Worm (Caenorhabditis elegans) whole organism, L1 larva: ENCODE data around the gene helq-1.

Experiments used
- ceh-63 ChIP-seq: fragments of 200-800 bp; sonication (Bioruptor generic); optimal IDR thresholded peaks from 2 replicates; lab custom pipeline; 2018; ENCODE audit warnings: mild to moderate bottlenecking, missing genetic modification characterization, missing compliant biosample characterization
- ces-1 ChIP-seq: fragments of 150-350 bp; optimal IDR thresholded peaks from 2 replicates; lab custom pipeline; 2014; ENCODE audit warnings: missing biosample characterization, missing genetic modification reagents, missing genetic modification characterization
- egl-27 ChIP-seq, 2 experiments: fragments of 150-350 bp in 1 of 2; sonication (generic microtip); optimal IDR thresholded peaks; 3 replicates each; lab custom pipeline; 2017 to 2018; ENCODE audit warnings: missing biosample characterization in 2 of 2, missing genetic modification characterization in 2 of 2, missing genetic modification reagents in 2 of 2
- lin-35 ChIP-seq, 2 experiments: fragments of 150-350 bp; optimal IDR thresholded peaks; 2 replicates each; lab custom pipeline; 2014; ENCODE audit warnings: missing biosample characterization in 2 of 2, missing genetic modification characterization in 2 of 2, missing genetic modification reagents in 2 of 2
- nhr-11 ChIP-seq: fragments of 150-350 bp; optimal IDR thresholded peaks from 2 replicates; lab custom pipeline; 2014; ENCODE audit warnings: missing biosample characterization, missing genetic modification characterization
- nhr-71 ChIP-seq: sonication (generic microtip); optimal IDR thresholded peaks from 2 replicates; lab custom pipeline; 2016; ENCODE audit warnings: mild to moderate bottlenecking, missing genetic modification characterization, moderate library complexity, missing compliant biosample characterization
- unc-62 ChIP-seq: fragments of 150-350 bp; optimal IDR thresholded peaks from 2 replicates; lab custom pipeline; 2014; ENCODE audit warnings: missing biosample characterization, missing genetic modification reagents, missing genetic modification characterization

DNA sequence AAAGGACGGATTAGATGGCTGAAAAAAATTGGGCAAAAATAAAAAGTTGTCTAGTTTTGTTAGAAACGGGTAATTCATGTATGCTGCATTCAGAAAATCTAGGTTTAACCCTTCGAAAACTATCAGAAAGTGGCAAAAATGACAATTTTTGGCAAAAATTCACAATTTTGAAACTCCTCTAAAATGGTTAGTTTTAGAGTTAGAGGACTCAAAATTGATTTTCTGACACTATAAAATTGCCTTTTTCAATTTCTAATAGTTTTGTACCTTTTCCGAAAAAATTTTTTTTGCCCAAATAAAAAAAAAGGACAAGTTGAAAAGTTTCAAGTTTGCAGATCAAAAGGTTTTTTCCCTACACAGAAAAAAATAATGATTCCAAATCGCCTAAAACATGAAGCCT, 10.4 kb downstream of the helq-1 start:
- TF ChIP-seq ceh-63 (GFP tag; lab: Kevin White, UChicago), result no peak
- TF ChIP-seq lin-35 (GFP tag; optimal IDR thresholded peaks at IDR 0.05; lab: Kevin White, UChicago), result no peak
- no peak for TF ChIP-seq unc-62 (GFP tag; lab: Kevin White, UChicago)
- TF ChIP-seq ces-1 (GFP tag; lab: Kevin White, UChicago), result no peak
- TF ChIP-seq nhr-71 (tag; lab: Kevin White, UChicago), result no peak
- no peak for TF ChIP-seq nhr-11 (tag; lab: Kevin White, UChicago)
- no peak for TF ChIP-seq egl-27 (tag; optimal IDR thresholded peaks at IDR 0.05; lab: Kevin White, UChicago)
